Fruit fly (Drosophila melanogaster): ENCODE results near the gene CG1737.
A peak's percentile ranks its signal among the peaks of the same experiment; 100 is the strongest.

Gene CG1737

dm6 chrX:11325175-11325768 is 25.1 kb upstream of the CG1737 start, which contains the start of gene Gapvd1 (continued):
- TF ChIP-seq sug (tag; optimal IDR thresholded peaks at IDR 0.05): peak; percentile 3
- peak; percentile 80 for TF ChIP-seq nerfin-2 (GFP tag; IDR thresholded peaks at IDR 0.05; ENCODE audit: partially characterized antibody)
- peak; percentile 49 for TF ChIP-seq CG14710 (tag; optimal IDR thresholded peaks at IDR 0.05)
- TF ChIP-seq row (GFP tag; IDR thresholded peaks at IDR 0.05): peak; percentile 48
- peak; percentile 85 for TF ChIP-seq CG13287 (GFP tag; IDR thresholded peaks at IDR 0.05; ENCODE audit: partially characterized antibody)
- peak; percentile 37 for TF ChIP-seq Sin3A (optimal IDR thresholded peaks at IDR 0.05)
- peak; percentile 60 for TF ChIP-seq CG4617 (GFP tag; optimal IDR thresholded peaks at IDR 0.05; ENCODE audit: borderline replicate concordance)
- TF ChIP-seq HLH54F (GFP tag; optimal IDR thresholded peaks at IDR 0.05): peak; percentile 30
- TF ChIP-seq dmrt11E (tag; optimal IDR thresholded peaks at IDR 0.05): no peak
- peak; percentile 88 for TF ChIP-seq HLH4C (GFP tag; IDR thresholded peaks at IDR 0.05; ENCODE audit: partially characterized antibody)
- TF ChIP-seq CG7372 (GFP tag; IDR thresholded peaks at IDR 0.05): no peak
- TF ChIP-seq vnd (GFP tag; IDR thresholded peaks at IDR 0.05; ENCODE audit: partially characterized antibody): peak; percentile 79
- TF ChIP-seq CG7987 (GFP tag; optimal IDR thresholded peaks at IDR 0.05): no peak
- no peak for TF ChIP-seq dysf (GFP tag; IDR thresholded peaks at IDR 0.05)
- no peak for TF ChIP-seq salm (tag; optimal IDR thresholded peaks at IDR 0.05)
- peak; percentile 78 for TF ChIP-seq CG34224 (GFP tag; IDR thresholded peaks at IDR 0.05; ENCODE audit: partially characterized antibody)
- peak; percentile 53 for TF ChIP-seq stwl (tag; optimal IDR thresholded peaks at IDR 0.05)
- peak; percentile 34 for TF ChIP-seq CG12769 (tag; optimal IDR thresholded peaks at IDR 0.05)
- no peak for TF ChIP-seq lov (optimal IDR thresholded peaks at IDR 0.05)
- no peak for TF ChIP-seq lov (GFP tag; IDR thresholded peaks at IDR 0.05)
- TF ChIP-seq ab (GFP tag; optimal IDR thresholded peaks at IDR 0.05): no peak
- peak; percentile 35 for TF ChIP-seq CG12659 (GFP tag; optimal IDR thresholded peaks at IDR 0.05)
- TF ChIP-seq Scr (GFP tag; IDR thresholded peaks at IDR 0.05; ENCODE audit: partially characterized antibody): peak; percentile 86
- no peak for TF ChIP-seq pita (GFP tag; optimal IDR thresholded peaks at IDR 0.05)
- peak; percentile 17 for TF ChIP-seq Myb (GFP tag; optimal IDR thresholded peaks at IDR 0.05)
- peak; percentile 87 for TF ChIP-seq mld (GFP tag; IDR thresholded peaks at IDR 0.05; ENCODE audit: partially characterized antibody)
- TF ChIP-seq CG8924 (tag; optimal IDR thresholded peaks at IDR 0.05): peak; percentile 47
- peak; percentile 43 for TF ChIP-seq gro (GFP tag; optimal IDR thresholded peaks at IDR 0.05)
- TF ChIP-seq CG15269 (tag; optimal IDR thresholded peaks at IDR 0.05): no peak
- TF ChIP-seq sens (GFP tag): peak; percentile 83
- TF ChIP-seq Doc2 (GFP tag; IDR thresholded peaks at IDR 0.05): no peak
- TF ChIP-seq CG11504 (tag; optimal IDR thresholded peaks at IDR 0.05): no peak
- peak; percentile 84 for TF ChIP-seq BEAF-32 (GFP tag; optimal IDR thresholded peaks at IDR 0.05)
- peak; percentile 28 for TF ChIP-seq Dp (GFP tag; optimal IDR thresholded peaks at IDR 0.05)
- no peak for TF ChIP-seq tx (GFP tag; optimal IDR thresholded peaks at IDR 0.05)
- TF ChIP-seq lilli (GFP tag; optimal IDR thresholded peaks at IDR 0.05): peak; percentile 44
- no peak for TF ChIP-seq Fer2 (tag; optimal IDR thresholded peaks at IDR 0.05)
- TF ChIP-seq CG15514 (GFP tag; optimal IDR thresholded peaks at IDR 0.05): peak; percentile 67
- TF ChIP-seq Ets97D (GFP tag; optimal IDR thresholded peaks at IDR 0.05): peak; percentile 28
- TF ChIP-seq CG16779 (GFP tag; IDR thresholded peaks at IDR 0.05): no peak
- no peak for TF ChIP-seq rib (GFP tag; IDR thresholded peaks at IDR 0.05)
- peak; percentile 86 for TF ChIP-seq MBD-R2 (GFP tag; IDR thresholded peaks at IDR 0.05)
- 0 out of 2 replicates have a peak, but pooled peaks have one; percentile 14 for TF ChIP-seq CG17328 (GFP tag; IDR thresholded peaks at IDR 0.05)
- TF ChIP-seq bowl (GFP tag; IDR thresholded peaks at IDR 0.05): no peak
- TF ChIP-seq CG4424 (GFP tag; optimal IDR thresholded peaks at IDR 0.05): peak; percentile 10
- peak; percentile 25 for TF ChIP-seq her (GFP tag; optimal IDR thresholded peaks at IDR 0.05)
- peak; percentile 37 for TF ChIP-seq CG10267 (tag; optimal IDR thresholded peaks at IDR 0.05)
- TF ChIP-seq sna (GFP tag; IDR thresholded peaks at IDR 0.05; ENCODE audit: partially characterized antibody): peak; percentile 56; the same call in 1 of the 2 replicates
- TF ChIP-seq CG2129 (GFP tag; IDR thresholded peaks at IDR 0.05; ENCODE audit: partially characterized antibody): peak; percentile 43; the same call in 1 of the 2 replicates
